Fruit fly (Drosophila melanogaster) whole organism: ENCODE measurements around the gene CG10749.

ENCODE experiments used
- EcR ChIP-seq, 2 experiments: fragments of >200 bp; optimal IDR thresholded peaks; 2 replicates each; lab custom pipeline; 2017; ENCODE audit warnings: missing biosample characterization in 2 of 2, missing genetic modification characterization in 2 of 2, missing genetic modification reagents in 2 of 2
- pan ChIP-seq: fragments of >200 bp; optimal IDR thresholded peaks from 2 replicates; lab custom pipeline; 2017
- psq ChIP-seq: fragments of >200 bp; optimal IDR thresholded peaks from 2 replicates; lab custom pipeline; 2017

DNA sequence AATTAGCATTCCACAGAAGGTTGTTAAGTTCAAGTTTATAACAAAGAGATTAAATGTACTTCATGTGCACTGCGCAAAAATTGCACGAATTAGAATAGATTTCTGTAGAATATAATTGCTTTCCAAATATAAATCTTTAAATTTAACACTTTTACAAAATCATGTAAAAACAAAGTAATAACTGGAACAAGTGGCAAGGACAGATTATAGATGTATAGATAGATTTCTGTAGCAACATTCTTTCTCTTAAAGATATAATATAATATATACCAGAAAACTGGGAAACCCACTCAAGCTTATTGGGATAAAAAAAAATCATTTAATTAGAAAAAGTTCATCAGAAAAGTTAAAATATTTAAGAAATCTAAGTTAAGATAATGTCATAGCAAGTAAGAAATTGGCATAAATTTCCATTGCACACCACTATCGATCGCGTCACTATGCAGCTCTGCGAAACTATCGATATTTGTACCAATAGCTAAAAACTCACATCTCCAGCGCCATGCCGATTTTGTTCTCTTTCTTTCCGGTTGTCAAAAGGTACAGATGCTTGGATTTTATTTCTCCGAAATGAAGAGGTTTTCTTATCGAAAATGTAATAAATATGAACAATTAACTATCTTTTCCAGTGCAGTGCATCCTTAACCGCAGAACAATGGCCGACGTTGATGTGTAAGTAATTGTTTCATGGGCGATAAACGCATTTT lies 50.7 kb downstream of the CG10749 start, which contains the start of gene RpS12:
- TF ChIP-seq pan (lab: Kevin White, UChicago): no peak
- no peak for TF ChIP-seq EcR (GFP tag; optimal IDR thresholded peaks at IDR 0.05; lab: Kevin White, UChicago)
- TF ChIP-seq psq: no peak
